Fruit fly (Drosophila melanogaster): Measurements from ENCODE around the gene CG7255.

CG7255 gene

dm6 chr3L:15354763-15355162 is 50.7 kb downstream of the CG7255 start:
- TF ChIP-seq CG14710 (tag; optimal IDR thresholded peaks at IDR 0.05) (no peak), Trl (optimal IDR thresholded peaks at IDR 0.05) (no peak), Trl (GFP tag; optimal IDR thresholded peaks at IDR 0.05) (no peak), ci (GFP tag; IDR thresholded peaks at IDR 0.05) (0 out of 3 replicates have a peak, but pooled peaks have one; percentile 28), CG8281 (tag; optimal IDR thresholded peaks at IDR 0.05) (no peak), sqz (GFP tag; optimal IDR thresholded peaks at IDR 0.05) (peak; percentile 59), zen (tag; optimal IDR thresholded peaks at IDR 0.05) (peak; percentile 50), CG11456 (GFP tag; IDR thresholded peaks at IDR 0.05) (0 out of 3 replicates have a peak, but pooled peaks have one; percentile 30), CG12104 (GFP tag; optimal IDR thresholded peaks at IDR 0.05) (no peak), CG13123 (GFP tag; optimal IDR thresholded peaks at IDR 0.05) (no peak), stwl (tag; optimal IDR thresholded peaks at IDR 0.05) (no peak), CG2199 (GFP tag; IDR thresholded peaks at IDR 0.05) (0 out of 3 replicates have a peak, but pooled peaks have one; percentile 22), bsh (GFP tag; optimal IDR thresholded peaks at IDR 0.05) (no peak), fru (optimal IDR thresholded peaks at IDR 0.05) (no peak), CG6254 (GFP tag; optimal IDR thresholded peaks at IDR 0.05) (peak; percentile 28), Kr (GFP tag; optimal IDR thresholded peaks at IDR 0.05) (peak; percentile 30), kni (GFP tag; optimal IDR thresholded peaks at IDR 0.05) (peak; percentile 2), CG33213 (GFP tag; optimal IDR thresholded peaks at IDR 0.05) (no peak), CG3838 (GFP tag; optimal IDR thresholded peaks at IDR 0.05) (no peak), pros (GFP tag; optimal IDR thresholded peaks at IDR 0.05) (peak; percentile 94), Asciz (GFP tag; optimal IDR thresholded peaks at IDR 0.05) (no peak), CG3726 (GFP tag; IDR thresholded peaks at IDR 0.05) (no peak), CG11085 (GFP tag; IDR thresholded peaks at IDR 0.05) (no peak), CG1603 (tag; optimal IDR thresholded peaks at IDR 0.05) (no peak), CG1602 (GFP tag; optimal IDR thresholded peaks at IDR 0.05) (no peak), Awh (GFP tag; IDR thresholded peaks at IDR 0.05) (0 out of 2 replicates have a peak, but pooled peaks have one; percentile 39), fu2 (GFP tag; optimal IDR thresholded peaks at IDR 0.05) (no peak), D19A (tag; optimal IDR thresholded peaks at IDR 0.05) (peak; percentile 16), NFAT (GFP tag; IDR thresholded peaks at IDR 0.05) (no peak), CG5953 (GFP tag; IDR thresholded peaks at IDR 0.05) (no peak), Ets65A (GFP tag) (no peak), nerfin-1 (tag; optimal IDR thresholded peaks at IDR 0.05) (peak; percentile 44), amos (GFP tag; IDR thresholded peaks at IDR 0.05; ENCODE audit: partially characterized antibody) (no peak), CG31224 (GFP tag; IDR thresholded peaks at IDR 0.05) (no peak), seq (GFP tag; IDR thresholded peaks at IDR 0.05) (0 out of 2 replicates have a peak, but pooled peaks have one; percentile 25), twi (tag; optimal IDR thresholded peaks at IDR 0.05) (peak; percentile 67), CG7745 (tag; optimal IDR thresholded peaks at IDR 0.05) (peak; percentile 34)

dm6 chr3L:15357471-15357870 is 53.4 kb downstream of the CG7255 start:
- TF ChIP-seq CG14860 (GFP tag; IDR thresholded peaks at IDR 0.05; ENCODE audit: partially characterized antibody) (0 out of 3 replicates have a peak, but pooled peaks have one; percentile 39), stwl (tag; optimal IDR thresholded peaks at IDR 0.05) (peak; percentile 96), Ets65A (GFP tag) (peak; percentile 76), phol (tag; optimal IDR thresholded peaks at IDR 0.05) (peak; percentile 3), Lhr (GFP tag; optimal IDR thresholded peaks at IDR 0.05) (no peak), CG5180 (GFP tag; optimal IDR thresholded peaks at IDR 0.05) (no peak)

All from whole organism, embryonic.